Fruit fly (Drosophila melanogaster): Measurements from ENCODE around the gene Ccdc85.

The Ccdc85 gene

DNA sequence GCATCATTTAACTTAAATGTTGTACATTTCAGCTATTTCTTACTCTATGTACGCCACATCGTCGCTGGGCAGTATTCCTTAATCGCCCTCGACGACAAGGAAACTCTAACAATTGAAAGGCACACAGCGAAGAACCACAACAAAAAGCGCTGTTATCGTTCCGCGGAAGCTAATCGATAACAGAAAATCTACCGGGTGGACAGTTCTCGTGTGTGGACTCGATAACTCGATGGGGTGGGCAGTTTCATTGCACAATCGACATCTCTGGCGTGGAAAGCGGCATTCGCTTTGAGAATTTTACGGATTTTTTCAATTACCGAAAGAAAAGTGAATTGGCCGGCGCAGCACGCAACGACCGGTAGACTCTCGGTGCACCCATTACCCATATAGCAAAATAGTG, 23.9 kb downstream of the Ccdc85 start, which contains the start of the genes alpha4GT1 and Prp40 (continued):
- TF ChIP-seq Ravus (GFP tag; IDR thresholded peaks at IDR 0.05) (no peak), CG6683 (GFP tag; optimal IDR thresholded peaks at IDR 0.05) (no peak), stc (GFP tag; IDR thresholded peaks at IDR 0.05) (no peak), CG9727 (GFP tag; optimal IDR thresholded peaks at IDR 0.05) (no peak), CTCF (GFP tag; optimal IDR thresholded peaks at IDR 0.05) (no peak), CG2712 (tag; optimal IDR thresholded peaks at IDR 0.05) (no peak), trem (tag; optimal IDR thresholded peaks at IDR 0.05) (peak; percentile 99), CG6254 (GFP tag; optimal IDR thresholded peaks at IDR 0.05) (peak; percentile 70), CG2875 (GFP tag; optimal IDR thresholded peaks at IDR 0.05) (no peak), CG2116 (GFP tag; optimal IDR thresholded peaks at IDR 0.05) (peak; percentile 75), CG14860 (GFP tag; IDR thresholded peaks at IDR 0.05; ENCODE audit: partially characterized antibody) (peak; percentile 80), CG7271 (tag; optimal IDR thresholded peaks at IDR 0.05) (no peak), hb (GFP tag; IDR thresholded peaks at IDR 0.05; ENCODE audit: partially characterized antibody) (peak; percentile 79; the same call in 2 of the 3 replicates), shn (GFP tag; optimal IDR thresholded peaks at IDR 0.05) (no peak), CG30431 (GFP tag; optimal IDR thresholded peaks at IDR 0.05) (no peak), ap (GFP tag; IDR thresholded peaks at IDR 0.05) (no peak), knrl (GFP tag; IDR thresholded peaks at IDR 0.05; ENCODE audit: partially characterized antibody) (peak; percentile 67; the same call in 2 of the 3 replicates), CG7987 (GFP tag; optimal IDR thresholded peaks at IDR 0.05) (no peak), Scr (GFP tag; IDR thresholded peaks at IDR 0.05; ENCODE audit: partially characterized antibody) (peak; percentile 73), Dbx (GFP tag; IDR thresholded peaks at IDR 0.05) (no peak), CG4730 (GFP tag; IDR thresholded peaks at IDR 0.05) (no peak), CG17829 (tag; optimal IDR thresholded peaks at IDR 0.05) (no peak), tio (GFP tag; optimal IDR thresholded peaks at IDR 0.05) (no peak), GATAe (GFP tag; conservative IDR thresholded peaks at IDR 0.05) (no peak), HLH54F (GFP tag; optimal IDR thresholded peaks at IDR 0.05) (no peak), amos (GFP tag; IDR thresholded peaks at IDR 0.05; ENCODE audit: partially characterized antibody) (peak; percentile 80), CG13894 (tag; optimal IDR thresholded peaks at IDR 0.05) (no peak), MTF-1 (GFP tag; optimal IDR thresholded peaks at IDR 0.05; ENCODE audit: borderline replicate concordance) (no peak), Nf-YB (GFP tag; optimal IDR thresholded peaks at IDR 0.05) (no peak), CG1647 (GFP tag; optimal IDR thresholded peaks at IDR 0.05) (no peak), twi (tag; optimal IDR thresholded peaks at IDR 0.05) (no peak), CG4360 (GFP tag; IDR thresholded peaks at IDR 0.05) (peak; percentile 77; the same call in 1 of the 2 replicates), zen2 (GFP tag; IDR thresholded peaks at IDR 0.05; ENCODE audit: partially characterized antibody) (peak; percentile 90), Rfx (GFP tag; IDR thresholded peaks at IDR 0.05) (no peak), ttk (GFP tag; IDR thresholded peaks at IDR 0.05) (no peak), Elba2 (GFP tag; optimal IDR thresholded peaks at IDR 0.05) (no peak), hbn (GFP tag; IDR thresholded peaks at IDR 0.05; ENCODE audit: partially characterized antibody) (peak; percentile 71), TFAM (GFP tag; optimal IDR thresholded peaks at IDR 0.05) (no peak), Opbp (GFP tag; IDR thresholded peaks at IDR 0.05; ENCODE audit: partially characterized antibody) (peak; percentile 85), tgo (GFP tag; IDR thresholded peaks at IDR 0.05) (no peak), caup (GFP tag; optimal IDR thresholded peaks at IDR 0.05; ENCODE audit: severe bottlenecking) (no peak), dpn (GFP tag; optimal IDR thresholded peaks at IDR 0.05) (no peak), CG8388 (GFP tag; optimal IDR thresholded peaks at IDR 0.05) (no peak), CG10147 (GFP tag; optimal IDR thresholded peaks at IDR 0.05) (no peak), MBD-R2 (GFP tag; IDR thresholded peaks at IDR 0.05) (peak; percentile 98), HLH3B (GFP tag; IDR thresholded peaks at IDR 0.05) (no peak), CG7786 (GFP tag; optimal IDR thresholded peaks at IDR 0.05) (no peak), CG4617 (GFP tag; optimal IDR thresholded peaks at IDR 0.05; ENCODE audit: borderline replicate concordance) (peak; percentile 89), CG1832 (GFP tag; optimal IDR thresholded peaks at IDR 0.05) (no peak), CG7556 (GFP tag; optimal IDR thresholded peaks at IDR 0.05) (no peak), al (GFP tag; IDR thresholded peaks at IDR 0.05) (no peak)

All from whole organism, embryonic.